Fruit fly (Drosophila melanogaster): ENCODE results near the gene Lip4.

Lip4 gene

dm6 chr2L:10566955-10567354, 39.6 kb downstream of the Lip4 start, which contains the start of gene CG6138:
TSS of gene CG6138 (plus strand) at chr2L:10567255.
- TF ChIP-seq Vsx1 (GFP tag; optimal IDR thresholded peaks at IDR 0.05): no peak

dm6 chr2L:10577692-10578091, 50.3 kb downstream of the Lip4 start, which contains the start of gene w-cup:
TSS of gene w-cup (minus strand) at chr2L:10577792.
- no peak for TF ChIP-seq CG5953 (GFP tag; IDR thresholded peaks at IDR 0.05)
- no peak for TF ChIP-seq bsh (GFP tag; optimal IDR thresholded peaks at IDR 0.05)
- TF ChIP-seq C15 (GFP tag; IDR thresholded peaks at IDR 0.05): no peak
- no peak for TF ChIP-seq tin (GFP tag; optimal IDR thresholded peaks at IDR 0.05)
- no peak for TF ChIP-seq phol (tag; optimal IDR thresholded peaks at IDR 0.05)
- TF ChIP-seq CG15696 (tag; optimal IDR thresholded peaks at IDR 0.05): no peak
- TF ChIP-seq mld (GFP tag; IDR thresholded peaks at IDR 0.05; ENCODE audit: partially characterized antibody): no peak
- TF ChIP-seq Ets97D (GFP tag; optimal IDR thresholded peaks at IDR 0.05): no peak
- no peak for TF ChIP-seq CG18619 (GFP tag; optimal IDR thresholded peaks at IDR 0.05)
- TF ChIP-seq pan (optimal IDR thresholded peaks at IDR 0.05): no peak
- no peak for TF ChIP-seq pan (GFP tag; optimal IDR thresholded peaks at IDR 0.05 in 1 of 2, IDR thresholded peaks at IDR 0.05 in 1 of 2)
- no peak for TF ChIP-seq jigr1 (GFP tag; IDR thresholded peaks at IDR 0.05)
- TF ChIP-seq hb (GFP tag; IDR thresholded peaks at IDR 0.05; ENCODE audit: partially characterized antibody): no peak
- TF ChIP-seq gt (GFP tag; IDR thresholded peaks at IDR 0.05): no peak
- TF ChIP-seq stc (GFP tag; IDR thresholded peaks at IDR 0.05): no peak
- no peak for TF ChIP-seq Six4 (GFP tag; optimal IDR thresholded peaks at IDR 0.05)
- no peak for TF ChIP-seq Dref (GFP tag; IDR thresholded peaks at IDR 0.05)
- TF ChIP-seq z (GFP tag; IDR thresholded peaks at IDR 0.05): no peak
- TF ChIP-seq danr (GFP tag; IDR thresholded peaks at IDR 0.05): no peak
- TF ChIP-seq kah (GFP tag; optimal IDR thresholded peaks at IDR 0.05): no peak

- TF ChIP-seq chm (GFP tag; IDR thresholded peaks at IDR 0.05) (no peak), Hr51 (GFP tag; optimal IDR thresholded peaks at IDR 0.05) (no peak), cwo (GFP tag; optimal IDR thresholded peaks at IDR 0.05) (no peak)
These were observed 52.1 kb downstream of the Lip4 start, which contains the start of gene CG34160 for dm6 chr2L:10579453-10579852. TSS of gene CG34160 (plus strand) at chr2L:10579753.
